Worm (Caenorhabditis elegans) whole organism, young adult: ENCODE results near the gene R10E8.5.

Source experiments
- B0019.2 ChIP-seq: fragments of 200-800 bp; sonication (Bioruptor generic); conservative IDR thresholded peaks from 2 replicates; pipeline ENCODE4 v1.3.6; 2022; ENCODE audit warnings: missing genetic modification reagents, missing genetic modification characterization, missing compliant biosample characterization
- cebp-1 ChIP-seq, 2 experiments: fragments of 200-800 bp in 1 of 2; sonication (Bioruptor generic) in 1 of 2; sonication (generic microtip) in 1 of 2; IDR thresholded peaks in 1 of 2; optimal IDR thresholded peaks in 1 of 2; 2 replicates each; pipeline versions ENCODE4 v1.3.6 to Lab custom; 2017 to 2022; ENCODE audit warnings: missing compliant biosample characterization in 2 of 2, missing genetic modification characterization in 2 of 2, mild to moderate bottlenecking in 1 of 2, missing genetic modification reagents in 1 of 2, moderate library complexity in 1 of 2
- ceh-79 ChIP-seq: sonication (generic microtip); optimal IDR thresholded peaks from 2 replicates; lab custom pipeline; 2017; ENCODE audit warnings: mild to moderate bottlenecking, missing genetic modification characterization, missing compliant biosample characterization
- ekl-4 ChIP-seq: fragments of 200-800 bp; sonication (Bioruptor generic); IDR thresholded peaks from 2 replicates; pipeline ENCODE4 v1.3.6; 2022; ENCODE audit warnings: missing genetic modification reagents, missing genetic modification characterization, missing compliant biosample characterization
- hlh-26 ChIP-seq: fragments of 200-800 bp; sonication (Bioruptor generic); conservative IDR thresholded peaks from 2 replicates; pipeline ENCODE4 v1.3.6; 2022; ENCODE audit warnings: missing genetic modification reagents, missing genetic modification characterization, missing compliant biosample characterization
- lin-35 ChIP-seq, 3 experiments: fragments of 150-350 bp in 2 of 3; sonication (generic microtip) in 1 of 3; optimal IDR thresholded peaks; 2 replicates each; lab custom pipeline; 2014 to 2018; ENCODE audit warnings: missing biosample characterization in 3 of 3, missing genetic modification characterization in 3 of 3, missing genetic modification reagents in 3 of 3
- lir-1 ChIP-seq: fragments of 200-800 bp; sonication (Bioruptor generic); conservative IDR thresholded peaks from 2 replicates; pipeline ENCODE4 v1.3.6; 2022; ENCODE audit warnings: missing genetic modification reagents, missing genetic modification characterization, missing compliant biosample characterization
- lsl-1 ChIP-seq: fragments of 200-800 bp; sonication (Bioruptor generic); optimal IDR thresholded peaks from 2 replicates; lab custom pipeline; 2018; ENCODE audit warnings: mild to moderate bottlenecking, missing genetic modification characterization, moderate library complexity, missing compliant biosample characterization
- madf-6 ChIP-seq: fragments of 200-800 bp; sonication (Bioruptor generic); IDR thresholded peaks from 2 replicates; pipeline ENCODE4 v1.3.6; 2022; ENCODE audit warnings: missing genetic modification reagents, missing genetic modification characterization, missing compliant biosample characterization
- pha-4 ChIP-seq: fragments of 150-350 bp; sonication (generic microtip); optimal IDR thresholded peaks from 2 replicates; lab custom pipeline; 2014; ENCODE audit warnings: missing biosample characterization, missing genetic modification reagents, missing genetic modification characterization
- snpc-4 ChIP-seq, 5 experiments: fragments of 150-350 bp in 1 of 5; sonication (generic microtip) in 4 of 5; optimal IDR thresholded peaks; 2 replicates each; lab custom pipeline; 2014 to 2018; ENCODE audit warnings: missing genetic modification characterization in 5 of 5, missing biosample characterization in 3 of 5, antibody characterized with exemption in 2 of 5, mild to moderate bottlenecking in 2 of 5, missing compliant biosample characterization in 2 of 5, missing genotype in 2 of 5, moderate library complexity in 2 of 5, missing genetic modification reagents in 1 of 5
- sptf-2 ChIP-seq: fragments of 200-800 bp; sonication (Bioruptor generic); optimal IDR thresholded peaks from 2 replicates; lab custom pipeline; 2018; ENCODE audit warnings: mild to moderate bottlenecking, missing genetic modification characterization, missing compliant biosample characterization
- unc-130 ChIP-seq: sonication (generic microtip); optimal IDR thresholded peaks from 2 replicates; lab custom pipeline; 2016; ENCODE audit warnings: missing genetic modification reagents, missing genetic modification characterization, missing compliant biosample characterization
- ztf-18 ChIP-seq: sonication (generic microtip); optimal IDR thresholded peaks from 2 replicates; lab custom pipeline; 2016; ENCODE audit warnings: missing genotype, mild to moderate bottlenecking, missing genetic modification characterization, missing compliant biosample characterization

- TF ChIP-seq pha-4 (tag; lab: Kevin White, UChicago) (no peak), snpc-4 (GFP tag; optimal IDR thresholded peaks at IDR 0.05; lab: Kevin White, UChicago) (no peak), snpc-4 (tag; optimal IDR thresholded peaks at IDR 0.05; lab: Kevin White, UChicago) (no peak), ztf-18 (tag; lab: Kevin White, UChicago) (no peak), lir-1 (no peak), lsl-1 (no peak), ceh-79 (tag; lab: Kevin White, UChicago) (no peak), B0019.2 (GFP tag; lab: Robert Waterston, UW) (no peak), hlh-26 (GFP tag; lab: Robert Waterston, UW) (no peak), sptf-2 (GFP tag; lab: Kevin White, UChicago) (no peak), ekl-4 (GFP tag; lab: Robert Waterston, UW) (no peak), lin-35 (GFP tag; optimal IDR thresholded peaks at IDR 0.05; lab: Kevin White, UChicago) (no peak), cebp-1 (GFP tag; IDR thresholded peaks at IDR 0.05; lab: Robert Waterston, UW) (no peak), cebp-1 (tag; optimal IDR thresholded peaks at IDR 0.05; lab: Kevin White, UChicago) (no peak), madf-6 (GFP tag; lab: Robert Waterston, UW) (no peak), unc-130 (GFP tag; lab: Kevin White, UChicago) (no peak)
These were observed 37.7 kb downstream of the R10E8.5 start, which contains the start of gene Y51A2A.12 for ce11 chrV:18292295-18292694.
